Worm (Caenorhabditis elegans) whole organism, L1 larva: ENCODE data around the gene F02H6.6.

Source experiments
- ama-1 ChIP-seq: fragments of 150-350 bp; optimal IDR thresholded peaks from 2 replicates; lab custom pipeline; 2014
- mab-9 ChIP-seq: fragments of 200-800 bp; sonication (Bioruptor generic); IDR thresholded peaks from 2 replicates; pipeline ENCODE4 v1.3.6; 2022; ENCODE audit warnings: missing genetic modification reagents, missing genetic modification characterization, missing compliant biosample characterization

DNA sequence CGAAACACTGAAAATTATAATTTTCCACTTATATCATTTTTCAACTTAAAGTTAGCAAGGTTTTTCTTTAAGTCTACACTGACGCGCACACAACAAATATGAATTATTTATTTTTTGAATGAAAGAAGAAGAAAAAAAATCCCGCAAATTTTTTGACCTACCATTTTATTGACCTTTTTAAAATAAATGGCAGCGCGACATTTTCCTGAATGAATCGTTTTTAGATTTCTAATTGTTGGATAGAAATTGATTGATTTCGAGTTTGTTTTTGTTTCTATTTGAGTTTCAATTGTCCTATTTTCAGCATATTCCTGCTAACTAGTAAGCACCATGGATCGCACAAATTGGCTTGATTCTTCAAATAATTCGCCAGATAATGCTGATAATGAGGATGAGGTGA lies 37.5 kb downstream of the F02H6.6 start, which contains the start of gene K01G12.3:
- no peak for TF ChIP-seq mab-9
- TF ChIP-seq ama-1 = no peak
